Worm (Caenorhabditis elegans): Measurements from ENCODE around the gene srv-2.

DNA sequence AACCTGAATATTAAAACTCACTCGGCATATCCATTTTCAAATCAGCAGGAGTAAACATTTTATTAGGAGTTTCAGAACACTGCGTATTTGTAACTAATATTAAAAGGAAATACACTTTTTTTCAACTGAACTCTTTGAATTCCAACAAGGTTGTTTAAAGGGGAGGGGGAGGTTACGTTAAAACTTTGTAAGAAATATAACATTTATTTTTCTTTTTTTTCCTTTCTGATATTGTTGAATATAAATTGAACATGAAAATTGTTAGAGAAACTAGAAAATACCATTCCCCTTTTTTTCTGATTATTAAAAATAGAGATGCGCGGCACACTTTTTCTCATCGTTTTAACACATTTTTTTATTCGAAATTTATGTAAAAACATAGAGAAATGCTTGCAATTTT lies 4.0 kb downstream of the srv-2 start, which contains the start of gene C14A4.8:
- no peak for TF ChIP-seq him-1 (tag; optimal IDR thresholded peaks at IDR 0.05)
- TF ChIP-seq dao-5 (tag; optimal IDR thresholded peaks at IDR 0.05), result no peak
- no peak for TF ChIP-seq W03F9.2 (tag; optimal IDR thresholded peaks at IDR 0.05)

Data from whole organism, L4/young adult.